Worm (Caenorhabditis elegans) whole organism, young adult: ENCODE measurements around the gene K08D8.9.
"Not testable (repeated sequence)": the region's sequence is repeated elsewhere in the genome, so short reads cannot be mapped to it uniquely, and the experiment has no call there.

ENCODE experiments used
- D2030.7 ChIP-seq: fragments of 200-800 bp; sonication (Bioruptor generic); IDR thresholded peaks from 2 replicates; pipeline ENCODE4 v1.3.6; 2022; ENCODE audit warnings: missing genetic modification reagents, missing genetic modification characterization, missing compliant biosample characterization
- F22D6.2 ChIP-seq: sonication (generic microtip); optimal IDR thresholded peaks from 2 replicates; lab custom pipeline; 2016; ENCODE audit warnings: mild to moderate bottlenecking, missing genetic modification characterization, missing compliant biosample characterization
- F23B12.7 ChIP-seq: sonication (generic microtip); optimal IDR thresholded peaks from 2 replicates; lab custom pipeline; 2017; ENCODE audit warnings: missing genetic modification characterization, mild to moderate bottlenecking, missing compliant biosample characterization, antibody characterized with exemption, moderate library complexity; ENCODE audit not compliant: insufficient read depth
- F39B2.1 ChIP-seq: fragments of 200-800 bp; sonication (Bioruptor generic); IDR thresholded peaks from 2 replicates; pipeline ENCODE4 v1.3.6; 2022; ENCODE audit warnings: missing genetic modification reagents, missing genetic modification characterization, missing compliant biosample characterization
- F52B5.7 ChIP-seq: sonication (generic microtip); optimal IDR thresholded peaks from 2 replicates; lab custom pipeline; 2016; ENCODE audit warnings: mild to moderate bottlenecking, missing genetic modification characterization, missing compliant biosample characterization
- F57A8.1 ChIP-seq: fragments of 200-800 bp; sonication (Bioruptor generic); optimal IDR thresholded peaks from 2 replicates; lab custom pipeline; 2018; ENCODE audit warnings: mild to moderate bottlenecking, missing genetic modification characterization, moderate library complexity, missing compliant biosample characterization
- Y53F4B.3 ChIP-seq: fragments of 200-800 bp; sonication (Bioruptor generic); IDR thresholded peaks from 2 replicates; pipeline ENCODE4 v1.3.6; 2022; ENCODE audit warnings: missing genetic modification reagents, missing genetic modification characterization, missing compliant biosample characterization
- aptf-2 ChIP-seq: fragments of 200-800 bp; sonication (Bioruptor generic); conservative IDR thresholded peaks from 2 replicates; pipeline ENCODE4 v1.3.6; 2022; ENCODE audit warnings: missing genetic modification reagents, missing genetic modification characterization, missing compliant biosample characterization
- atf-7 ChIP-seq: sonication (generic microtip); optimal IDR thresholded peaks from 2 replicates; lab custom pipeline; 2017; ENCODE audit warnings: mild to moderate bottlenecking, missing genetic modification characterization, missing compliant biosample characterization
- cebp-2 ChIP-seq: fragments of 200-800 bp; sonication (Bioruptor generic); IDR thresholded peaks from 2 replicates; pipeline ENCODE4 v1.3.6; 2022; ENCODE audit warnings: missing genetic modification characterization, missing compliant biosample characterization
- ceh-91 ChIP-seq: fragments of 200-800 bp; sonication (Bioruptor generic); IDR thresholded peaks from 2 replicates; pipeline ENCODE4 v1.3.6; 2022; ENCODE audit warnings: missing genetic modification reagents, missing genetic modification characterization, missing compliant biosample characterization
- chd-7 ChIP-seq: sonication (generic microtip); optimal IDR thresholded peaks from 2 replicates; lab custom pipeline; 2016; ENCODE audit warnings: mild to moderate bottlenecking, missing genetic modification characterization, moderate library complexity, missing compliant biosample characterization
- die-1 ChIP-seq: sonication (generic microtip); optimal IDR thresholded peaks from 2 replicates; lab custom pipeline; 2016; ENCODE audit warnings: missing genotype, mild to moderate bottlenecking, missing genetic modification characterization, missing compliant biosample characterization
- egl-18 ChIP-seq: fragments of 200-800 bp; sonication (Bioruptor generic); IDR thresholded peaks from 2 replicates; pipeline ENCODE4 v1.3.6; 2022; ENCODE audit warnings: missing genetic modification reagents, missing genetic modification characterization, missing compliant biosample characterization
- fkh-3 ChIP-seq: sonication (generic microtip); optimal IDR thresholded peaks from 2 replicates; lab custom pipeline; 2016; ENCODE audit warnings: mild to moderate bottlenecking, missing genetic modification characterization, missing compliant biosample characterization
- him-1 ChIP-seq: sonication (generic microtip); optimal IDR thresholded peaks from 2 replicates; lab custom pipeline; 2016; ENCODE audit warnings: missing genotype, missing genetic modification reagents, missing genetic modification characterization, missing compliant biosample characterization
- hmg-1.2 ChIP-seq: fragments of 200-800 bp; sonication (Bioruptor generic); IDR thresholded peaks from 2 replicates; pipeline ENCODE4 v1.3.6; 2022; ENCODE audit warnings: missing genetic modification reagents, missing genetic modification characterization, missing compliant biosample characterization
- hrde-1 ChIP-seq: sonication (generic microtip); optimal IDR thresholded peaks from 2 replicates; lab custom pipeline; 2016; ENCODE audit warnings: missing genetic modification characterization, mild to moderate bottlenecking, missing compliant biosample characterization, moderate library complexity, missing genotype, missing genetic modification reagents, borderline replicate concordance
- hsf-1 ChIP-seq: fragments of 200-800 bp; sonication (Bioruptor generic); IDR thresholded peaks from 2 replicates; pipeline ENCODE4 v1.3.6; 2022; ENCODE audit warnings: missing genetic modification reagents, missing genetic modification characterization, missing compliant biosample characterization
- lag-1 ChIP-seq: fragments of 200-800 bp; sonication (Bioruptor generic); IDR thresholded peaks from 2 replicates; pipeline ENCODE4 v1.3.6; 2022; ENCODE audit warnings: missing genetic modification reagents, missing genetic modification characterization, missing compliant biosample characterization
- lin-26 ChIP-seq: fragments of 200-800 bp; sonication (Bioruptor generic); IDR thresholded peaks from 2 replicates; pipeline ENCODE4 v1.3.6; 2022; ENCODE audit warnings: missing genetic modification reagents, missing genetic modification characterization, missing compliant biosample characterization
- lin-35 ChIP-seq, 3 experiments: fragments of 150-350 bp in 2 of 3; sonication (generic microtip) in 1 of 3; optimal IDR thresholded peaks; 2 replicates each; lab custom pipeline; 2014 to 2018; ENCODE audit warnings: missing biosample characterization in 3 of 3, missing genetic modification characterization in 3 of 3, missing genetic modification reagents in 3 of 3
- nfya-2 ChIP-seq: fragments of 200-800 bp; sonication (Bioruptor generic); IDR thresholded peaks from 2 replicates; pipeline ENCODE4 v1.3.6; 2022; ENCODE audit warnings: missing genetic modification reagents, missing genetic modification characterization, missing compliant biosample characterization
- nhr-120 ChIP-seq: fragments of 200-800 bp; sonication (Bioruptor generic); IDR thresholded peaks from 2 replicates; pipeline ENCODE4 v1.3.6; 2022; ENCODE audit warnings: missing genetic modification characterization, missing compliant biosample characterization
- nhr-80 ChIP-seq: sonication (generic microtip); optimal IDR thresholded peaks from 2 replicates; lab custom pipeline; 2016; ENCODE audit warnings: missing genetic modification characterization, missing compliant biosample characterization
- pha-4 ChIP-seq: fragments of 150-350 bp; sonication (generic microtip); optimal IDR thresholded peaks from 2 replicates; lab custom pipeline; 2014; ENCODE audit warnings: missing biosample characterization, missing genetic modification reagents, missing genetic modification characterization
- rec-8 ChIP-seq, 2 experiments: sonication (generic microtip); optimal IDR thresholded peaks; 2 replicates each; lab custom pipeline; 2016; ENCODE audit warnings: mild to moderate bottlenecking in 2 of 2, missing genetic modification characterization in 2 of 2, missing genetic modification reagents in 2 of 2, missing genotype in 2 of 2, missing biosample characterization in 1 of 2, missing compliant biosample characterization in 1 of 2, moderate library complexity in 1 of 2
- rpc-1 ChIP-seq, 2 experiments: fragments of 150-350 bp in 1 of 2; sonication (generic microtip) in 1 of 2; optimal IDR thresholded peaks; 2 replicates each; lab custom pipeline; 2014 to 2018; ENCODE audit warnings: missing biosample characterization in 1 of 2, missing genetic modification characterization in 1 of 2, missing genetic modification reagents in 1 of 2, missing genotype in 1 of 2
- sea-2 ChIP-seq: fragments of 200-800 bp; sonication (Bioruptor generic); IDR thresholded peaks from 2 replicates; pipeline ENCODE4 v1.3.6; 2022; ENCODE audit warnings: missing genetic modification characterization, missing compliant biosample characterization
- snpc-1.1 ChIP-seq: sonication (generic microtip); optimal IDR thresholded peaks from 2 replicates; lab custom pipeline; 2017; ENCODE audit warnings: missing genetic modification characterization, mild to moderate bottlenecking, missing compliant biosample characterization, antibody characterized with exemption, moderate library complexity, missing genotype, missing genetic modification reagents; ENCODE audit not compliant: insufficient read depth
- snpc-3.4 ChIP-seq: sonication (generic microtip); optimal IDR thresholded peaks from 2 replicates; lab custom pipeline; 2017; ENCODE audit warnings: missing genetic modification characterization, mild to moderate bottlenecking, missing compliant biosample characterization, antibody characterized with exemption, moderate library complexity, missing genotype, missing genetic modification reagents
- sptf-2 ChIP-seq: fragments of 200-800 bp; sonication (Bioruptor generic); optimal IDR thresholded peaks from 2 replicates; lab custom pipeline; 2018; ENCODE audit warnings: mild to moderate bottlenecking, missing genetic modification characterization, missing compliant biosample characterization
- xnd-1 ChIP-seq: sonication (generic microtip); optimal IDR thresholded peaks from 2 replicates; lab custom pipeline; 2016; ENCODE audit warnings: missing genotype, missing genetic modification reagents, missing genetic modification characterization, missing compliant biosample characterization
- zfh-2 ChIP-seq: fragments of 200-800 bp; sonication (Bioruptor generic); conservative IDR thresholded peaks from 2 replicates; pipeline ENCODE4 v1.3.6; 2022; ENCODE audit warnings: missing genetic modification reagents, missing genetic modification characterization, missing compliant biosample characterization
- zim-3 ChIP-seq: sonication (generic microtip); optimal IDR thresholded peaks from 2 replicates; lab custom pipeline; 2017; ENCODE audit warnings: mild to moderate bottlenecking, missing genetic modification characterization, moderate library complexity, missing compliant biosample characterization
- ztf-22 ChIP-seq: fragments of 200-800 bp; sonication (Bioruptor generic); optimal IDR thresholded peaks from 2 replicates; lab custom pipeline; 2018; ENCODE audit warnings: mild to moderate bottlenecking, missing genetic modification characterization, moderate library complexity, missing compliant biosample characterization
- ztf-25 ChIP-seq: fragments of 200-800 bp; sonication (Bioruptor generic); IDR thresholded peaks from 2 replicates; pipeline ENCODE4 v1.3.6; 2022; ENCODE audit warnings: missing genetic modification reagents, missing genetic modification characterization, missing compliant biosample characterization
- ztf-3 ChIP-seq: fragments of 200-800 bp; sonication (Bioruptor generic); optimal IDR thresholded peaks from 2 replicates; lab custom pipeline; 2018; ENCODE audit warnings: mild to moderate bottlenecking, missing genetic modification characterization, missing compliant biosample characterization
- ztf-6 ChIP-seq: fragments of 200-800 bp; sonication (Bioruptor generic); IDR thresholded peaks from 2 replicates; pipeline ENCODE4 v1.3.6; 2022; ENCODE audit warnings: missing genetic modification reagents, missing genetic modification characterization, missing compliant biosample characterization

The K08D8.9 gene

DNA sequence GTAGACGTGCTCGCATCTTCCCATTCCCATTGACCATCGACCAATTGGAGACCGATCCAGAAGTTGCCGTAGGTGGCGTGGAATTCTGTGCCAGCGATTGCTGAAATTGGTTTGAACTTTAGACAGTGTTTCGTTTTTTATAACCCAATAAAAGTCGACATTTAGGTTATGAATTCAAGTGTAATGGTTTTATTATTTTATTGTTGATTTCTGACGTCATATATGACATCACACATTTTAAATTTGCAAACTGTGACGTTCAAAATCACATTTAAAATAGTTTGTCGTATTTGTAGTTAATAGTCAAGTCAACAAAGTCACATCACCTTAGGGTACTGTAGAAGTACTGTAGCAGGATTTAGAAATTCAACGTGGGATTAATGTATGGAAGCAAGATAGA is 29.2 kb upstream of the K08D8.9 start:
- TF ChIP-seq Y53F4B.3 (GFP tag; lab: Robert Waterston, UW): no peak
- TF ChIP-seq ztf-3: no peak
- TF ChIP-seq F39B2.1 (GFP tag; lab: Robert Waterston, UW): no peak
- no peak for TF ChIP-seq die-1
- no peak for TF ChIP-seq pha-4 (tag; lab: Kevin White, UChicago)
- no peak for TF ChIP-seq nfya-2 (GFP tag; lab: Robert Waterston, UW)

- TF ChIP-seq hmg-1.2 (GFP tag; lab: Robert Waterston, UW): no peak
- no peak for TF ChIP-seq atf-7 (tag; lab: Kevin White, UChicago)
- no peak for TF ChIP-seq Y53F4B.3 (GFP tag; lab: Robert Waterston, UW)
- no peak for TF ChIP-seq chd-7 (tag; lab: Kevin White, UChicago)
- no peak for TF ChIP-seq zfh-2 (GFP tag; lab: Robert Waterston, UW)
- no peak for TF ChIP-seq fkh-3 (tag; lab: Kevin White, UChicago)
- TF ChIP-seq nhr-120 (GFP tag; lab: Robert Waterston, UW): no peak
- no peak for TF ChIP-seq him-1 (tag; lab: Kevin White, UChicago)
- TF ChIP-seq rpc-1 (optimal IDR thresholded peaks at IDR 0.05; lab: Kevin White, UChicago): no peak
- TF ChIP-seq rpc-1 (tag; optimal IDR thresholded peaks at IDR 0.05; lab: Kevin White, UChicago): no peak
- no peak for TF ChIP-seq F52B5.7 (tag; lab: Kevin White, UChicago)
- TF ChIP-seq F22D6.2 (tag; lab: Kevin White, UChicago): no peak
- no peak for TF ChIP-seq ztf-6 (GFP tag; lab: Robert Waterston, UW)
- TF ChIP-seq F57A8.1 (GFP tag; lab: Kevin White, UChicago): no peak
- no peak for TF ChIP-seq aptf-2
Observed at ce11 chrIV:12871445-12871947, 28.0 kb upstream of the K08D8.9 start, which contains the start of gene clec-187. Gene clec-187, minus strand, starts transcription at chrIV:12871495.

- TF ChIP-seq F23B12.7; lag-1 (GFP tag; lab: Robert Waterston, UW); Y53F4B.3 (GFP tag; lab: Robert Waterston, UW): not testable (repeated sequence)
Observed at ce11 chrIV:12875260-12875659, 24.2 kb upstream of the K08D8.9 start, which contains the start of gene ZK896.1. Gene ZK896.1, minus strand, starts transcription at chrIV:12875360.

- TF ChIP-seq ceh-91 (GFP tag; lab: Robert Waterston, UW) (no peak), nhr-80 (tag; lab: Kevin White, UChicago) (peak; percentile 52)
Observed at ce11 chrIV:12876558-12876957, 22.9 kb upstream of the K08D8.9 start.

DNA sequence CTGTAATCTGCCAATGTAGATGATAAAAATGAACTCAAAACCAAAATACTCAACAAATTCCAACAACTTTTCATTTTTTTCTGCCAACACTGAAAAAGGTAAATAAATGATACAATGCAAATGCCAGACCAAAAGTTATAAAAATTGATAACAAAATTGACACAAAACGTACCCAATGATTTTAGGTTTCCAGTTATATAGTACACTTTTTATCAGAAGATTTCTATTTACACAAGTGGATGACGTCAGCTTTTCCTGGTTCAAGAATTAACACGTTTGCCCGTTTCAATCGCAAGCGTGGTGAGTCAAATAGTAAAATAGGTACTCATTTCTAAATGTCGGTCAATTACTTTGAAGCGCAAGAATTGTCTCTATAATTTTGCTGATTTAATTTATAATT is 19.9 kb upstream of the K08D8.9 start, which contains the start of gene ZK896.5:
ZK896.5 (minus strand) TSS at position 89 of the 400 bp plus-strand sequence.
- TF ChIP-seq nhr-80 (tag; lab: Kevin White, UChicago): peak; percentile 42
- TF ChIP-seq D2030.7: no peak

- TF ChIP-seq hrde-1 (tag; lab: Kevin White, UChicago): no peak
- no peak for TF ChIP-seq sea-2 (GFP tag; lab: Robert Waterston, UW)
- no peak for TF ChIP-seq sptf-2
- TF ChIP-seq F39B2.1 (GFP tag; lab: Robert Waterston, UW): no peak
- no peak for TF ChIP-seq xnd-1 (tag; lab: Kevin White, UChicago)
- no peak for TF ChIP-seq cebp-2 (GFP tag; lab: Robert Waterston, UW)
- TF ChIP-seq lin-26 (GFP tag; lab: Robert Waterston, UW): no peak
- no peak for TF ChIP-seq rec-8 (tag; optimal IDR thresholded peaks at IDR 0.05; lab: Kevin White, UChicago)
- TF ChIP-seq ztf-22 (GFP tag; lab: Kevin White, UChicago): no peak
- no peak for TF ChIP-seq snpc-3.4 (tag; lab: Kevin White, UChicago)
- no peak for TF ChIP-seq egl-18 (GFP tag; lab: Robert Waterston, UW)
- no peak for TF ChIP-seq lin-35 (GFP tag; optimal IDR thresholded peaks at IDR 0.05; lab: Kevin White, UChicago)
- no peak for TF ChIP-seq lag-1 (GFP tag; lab: Robert Waterston, UW)
- TF ChIP-seq zim-3 (tag; lab: Kevin White, UChicago): no peak
- no peak for TF ChIP-seq snpc-1.1 (tag; lab: Kevin White, UChicago)
- TF ChIP-seq ztf-25 (GFP tag; lab: Robert Waterston, UW): no peak
- no peak for TF ChIP-seq hsf-1 (GFP tag; lab: Robert Waterston, UW)
Observed at ce11 chrIV:12883190-12883589, 16.3 kb upstream of the K08D8.9 start, which contains the start of gene ZK896.4. Gene ZK896.4, minus strand, starts transcription at chrIV:12883290.
